Worm (Caenorhabditis elegans) whole organism, L2 larva: ENCODE results near the gene grl-29.
"Not testable (repeated sequence)": the region's sequence is repeated elsewhere in the genome, so short reads cannot be mapped to it uniquely, and the experiment has no call there.

Experiments used
- Y55F3AM.14 ChIP-seq: fragments of 200-800 bp; sonication (Bioruptor generic); optimal IDR thresholded peaks from 2 replicates; lab custom pipeline; 2018; ENCODE audit warnings: mild to moderate bottlenecking, missing genetic modification characterization, missing compliant biosample characterization
- ZK546.5 ChIP-seq: sonication (generic microtip); optimal IDR thresholded peaks from 2 replicates; lab custom pipeline; 2017; ENCODE audit warnings: missing biosample characterization, missing genetic modification characterization
- blmp-1 ChIP-seq: sonication (generic microtip); optimal IDR thresholded peaks from 2 replicates; lab custom pipeline; 2017; ENCODE audit warnings: missing genetic modification characterization, mild to moderate bottlenecking, missing compliant biosample characterization, antibody characterized with exemption, moderate library complexity; ENCODE audit not compliant: insufficient read depth
- ceh-16 ChIP-seq: fragments of 150-350 bp; optimal IDR thresholded peaks from 2 replicates; lab custom pipeline; 2014; ENCODE audit warnings: missing biosample characterization, missing genetic modification characterization
- dmd-4 ChIP-seq: sonication (generic microtip); optimal IDR thresholded peaks from 2 replicates; lab custom pipeline; 2017; ENCODE audit warnings: missing biosample characterization, missing genetic modification characterization
- egl-27 ChIP-seq: sonication (generic microtip); optimal IDR thresholded peaks from 3 replicates; lab custom pipeline; 2017; ENCODE audit warnings: missing biosample characterization, missing genetic modification reagents, missing genetic modification characterization
- elt-1 ChIP-seq: fragments of 150-350 bp; optimal IDR thresholded peaks from 2 replicates; lab custom pipeline; 2014; ENCODE audit warnings: missing biosample characterization, missing genetic modification characterization
- elt-3 ChIP-seq: sonication (generic microtip); optimal IDR thresholded peaks from 2 replicates; lab custom pipeline; 2017; ENCODE audit warnings: missing biosample characterization, missing genetic modification characterization
- fos-1 ChIP-seq: fragments of 150-350 bp; optimal IDR thresholded peaks from 2 replicates; lab custom pipeline; 2014; ENCODE audit warnings: missing biosample characterization, missing genetic modification characterization
- gmeb-1 ChIP-seq: fragments of 150-350 bp; optimal IDR thresholded peaks from 2 replicates; lab custom pipeline; 2014; ENCODE audit warnings: missing biosample characterization, missing genetic modification characterization
- lin-11 ChIP-seq: fragments of 150-350 bp; sonication (generic microtip); optimal IDR thresholded peaks from 2 replicates; lab custom pipeline; 2014; ENCODE audit warnings: missing biosample characterization, missing genetic modification characterization, inconsistent platforms, mixed read lengths
- lin-13 ChIP-seq: fragments of 150-350 bp; optimal IDR thresholded peaks from 2 replicates; lab custom pipeline; 2014; ENCODE audit warnings: missing biosample characterization, missing genetic modification reagents, missing genetic modification characterization
- lin-39 ChIP-seq: fragments of 150-350 bp; optimal IDR thresholded peaks from 2 replicates; lab custom pipeline; 2014; ENCODE audit warnings: missing biosample characterization, missing genetic modification reagents, missing genetic modification characterization
- lsy-2 ChIP-seq, 2 experiments: fragments of 150-350 bp in 1 of 2; sonication (generic microtip) in 1 of 2; optimal IDR thresholded peaks; 2 replicates each; lab custom pipeline; 2014 to 2017; ENCODE audit warnings: missing biosample characterization in 2 of 2, missing genetic modification characterization in 2 of 2
- mbf-1 ChIP-seq: sonication (generic microtip); optimal IDR thresholded peaks from 2 replicates; lab custom pipeline; 2017; ENCODE audit warnings: missing biosample characterization, missing genetic modification characterization
- mdl-1 ChIP-seq, 2 experiments: fragments of 150-350 bp in 1 of 2; sonication (generic microtip) in 1 of 2; optimal IDR thresholded peaks; 2 replicates each; lab custom pipeline; 2017; ENCODE audit warnings: missing biosample characterization in 2 of 2, missing genetic modification characterization in 2 of 2
- nhr-10 ChIP-seq: sonication (generic microtip); optimal IDR thresholded peaks from 2 replicates; lab custom pipeline; 2017; ENCODE audit warnings: missing biosample characterization, missing genetic modification characterization
- nhr-21 ChIP-seq: fragments of 150-350 bp; optimal IDR thresholded peaks from 2 replicates; lab custom pipeline; 2014; ENCODE audit warnings: missing biosample characterization, missing genetic modification characterization
- nhr-237 ChIP-seq: fragments of 150-350 bp; optimal IDR thresholded peaks from 2 replicates; lab custom pipeline; 2014; ENCODE audit warnings: missing biosample characterization, missing genetic modification characterization
- nhr-25 ChIP-seq: fragments of 150-350 bp; sonication (generic microtip); optimal IDR thresholded peaks from 3 replicates; lab custom pipeline; 2014; ENCODE audit warnings: missing biosample characterization, missing genetic modification characterization
- nhr-77 ChIP-seq: fragments of 150-350 bp; optimal IDR thresholded peaks from 2 replicates; lab custom pipeline; 2014; ENCODE audit warnings: missing biosample characterization, missing genetic modification characterization
- peb-1 ChIP-seq: fragments of 150-350 bp; optimal IDR thresholded peaks from 2 replicates; lab custom pipeline; 2014; ENCODE audit warnings: missing biosample characterization, missing genetic modification characterization
- skn-1 ChIP-seq: sonication (generic microtip); optimal IDR thresholded peaks from 2 replicates; lab custom pipeline; 2017; ENCODE audit warnings: missing biosample characterization, missing genetic modification characterization
- sma-3 ChIP-seq: sonication (generic microtip); optimal IDR thresholded peaks from 2 replicates; lab custom pipeline; 2016; ENCODE audit warnings: missing genetic modification reagents, missing genetic modification characterization, missing compliant biosample characterization
- sma-9 ChIP-seq, 2 experiments: fragments of 150-350 bp in 1 of 2; sonication (generic microtip) in 1 of 2; optimal IDR thresholded peaks; 2 replicates each; lab custom pipeline; 2014 to 2016; ENCODE audit warnings: missing genetic modification characterization in 2 of 2, mild to moderate bottlenecking in 1 of 2, missing biosample characterization in 1 of 2, missing compliant biosample characterization in 1 of 2, missing genetic modification reagents in 1 of 2, moderate library complexity in 1 of 2
- snpc-4 ChIP-seq: fragments of 150-350 bp; optimal IDR thresholded peaks from 2 replicates; lab custom pipeline; 2014; ENCODE audit warnings: missing biosample characterization, missing genetic modification characterization
- unc-39 ChIP-seq: fragments of 150-350 bp; optimal IDR thresholded peaks from 2 replicates; lab custom pipeline; 2014; ENCODE audit warnings: missing biosample characterization, missing genetic modification characterization
- unc-55 ChIP-seq: fragments of 150-350 bp; sonication (generic microtip); optimal IDR thresholded peaks from 3 replicates; lab custom pipeline; 2014; ENCODE audit warnings: missing biosample characterization, missing genetic modification reagents, missing genetic modification characterization
- unc-62 ChIP-seq: fragments of 150-350 bp; optimal IDR thresholded peaks from 2 replicates; lab custom pipeline; 2014; ENCODE audit warnings: missing biosample characterization, missing genetic modification reagents, missing genetic modification characterization
- ztf-1 ChIP-seq: fragments of 200-800 bp; sonication (Bioruptor generic); conservative IDR thresholded peaks from 2 replicates; pipeline ENCODE4 v1.3.6; 2022; ENCODE audit warnings: missing genetic modification characterization, missing compliant biosample characterization
- ztf-11 ChIP-seq: sonication (generic microtip); optimal IDR thresholded peaks from 2 replicates; lab custom pipeline; 2017; ENCODE audit warnings: missing biosample characterization, missing genetic modification characterization
- ztf-4 ChIP-seq: fragments of 150-350 bp; optimal IDR thresholded peaks from 2 replicates; lab custom pipeline; 2014; ENCODE audit warnings: missing biosample characterization, missing genetic modification characterization

Gene grl-29

ce11 chrV:3570695-3571094 lies 15.7 kb upstream of the grl-29 start, which contains the start of gene F40C5.2:
Gene F40C5.2 (plus strand): TSS chrV:3570995.
- not testable (repeated sequence) for TF ChIP-seq ZK546.5; unc-62 (GFP tag; lab: Kevin White, UChicago); egl-27 (tag; lab: Kevin White, UChicago)

- TF ChIP-seq egl-27 (tag; lab: Kevin White, UChicago); fos-1 (tag; lab: Kevin White, UChicago); Y55F3AM.14: not testable (repeated sequence)
- TF ChIP-seq, all 48 proteins: peak for 0; not testable (repeated sequence) for 48
These were observed 9.3 kb upstream of the grl-29 start, which contains the start of gene T24A6.17 for ce11 chrV:3564335-3564734. Gene T24A6.17 (minus strand): TSS chrV:3564435.

- not testable (repeated sequence) for TF ChIP-seq gmeb-1 (tag; lab: Kevin White, UChicago); peb-1; nhr-25 (tag; lab: Kevin White, UChicago)
These were observed 7.8 kb upstream of the grl-29 start, which contains the start of gene T24A6.16 for ce11 chrV:3562824-3563223. Gene T24A6.16 (minus strand): TSS chrV:3562924.

- not testable (repeated sequence) for TF ChIP-seq nhr-21 (tag; lab: Kevin White, UChicago); lin-39; unc-39 (tag; lab: Kevin White, UChicago)
- TF ChIP-seq, all 48 proteins: peak for 0; not testable (repeated sequence) for 48
These were observed 3.7 kb upstream of the grl-29 start, which contains the start of gene T24A6.1 for ce11 chrV:3558744-3559143. Gene T24A6.1 (plus strand): TSS chrV:3559044.

- TF ChIP-seq lin-11 (tag; lab: Kevin White, UChicago) (no peak), nhr-10 (tag; lab: Kevin White, UChicago) (no peak), unc-55 (GFP tag; lab: Kevin White, UChicago) (no peak), elt-1 (tag; lab: Kevin White, UChicago) (no peak), blmp-1 (tag; lab: Kevin White, UChicago) (no peak), ztf-11 (tag; lab: Kevin White, UChicago) (no peak), skn-1 (tag; lab: Kevin White, UChicago) (no peak), lin-13 (GFP tag; lab: Kevin White, UChicago) (no peak), ztf-4 (tag; lab: Kevin White, UChicago) (no peak), lsy-2 (tag; optimal IDR thresholded peaks at IDR 0.05; lab: Kevin White, UChicago) (no peak), nhr-21 (tag; lab: Kevin White, UChicago) (no peak), sma-3 (GFP tag; lab: Kevin White, UChicago) (no peak), nhr-77 (tag; lab: Kevin White, UChicago) (no peak), elt-3 (tag; lab: Kevin White, UChicago) (no peak)
These were observed 2.4 kb upstream of the grl-29 start, which contains the start of gene grl-31 for ce11 chrV:3557422-3557821. Gene grl-31 (minus strand): TSS chrV:3557778.

ce11 chrV:3555986-3556385 lies 950 bp upstream of the grl-29 start, which contains the start of gene grl-30:
Gene grl-30 (plus strand): TSS chrV:3556286.
- TF ChIP-seq ZK546.5 (no peak), blmp-1 (tag; lab: Kevin White, UChicago) (no peak), mbf-1 (tag; lab: Kevin White, UChicago) (no peak), sma-9 (GFP tag; optimal IDR thresholded peaks at IDR 0.05; lab: Kevin White, UChicago) (no peak), sma-9 (tag; optimal IDR thresholded peaks at IDR 0.05; lab: Kevin White, UChicago) (no peak), nhr-21 (tag; lab: Kevin White, UChicago) (no peak), fos-1 (tag; lab: Kevin White, UChicago) (no peak), lin-39 (no peak), snpc-4 (tag; lab: Kevin White, UChicago) (no peak), lsy-2 (tag; optimal IDR thresholded peaks at IDR 0.05; lab: Kevin White, UChicago) (no peak), lin-13 (GFP tag; lab: Kevin White, UChicago) (no peak), mdl-1 (tag; optimal IDR thresholded peaks at IDR 0.05; lab: Kevin White, UChicago) (no peak), elt-1 (tag; lab: Kevin White, UChicago) (no peak), ztf-1 (GFP tag; lab: Robert Waterston, UW) (no peak), ztf-4 (tag; lab: Kevin White, UChicago) (no peak), elt-3 (tag; lab: Kevin White, UChicago) (no peak), egl-27 (tag; lab: Kevin White, UChicago) (no peak), dmd-4 (no peak), nhr-237 (tag; lab: Kevin White, UChicago) (no peak), nhr-77 (tag; lab: Kevin White, UChicago) (no peak), ceh-16 (tag; lab: Kevin White, UChicago) (no peak)
- TF ChIP-seq, all 48 proteins: peak for 0
